Worm (Caenorhabditis elegans) whole organism, late embryonic: ENCODE data around the gene gldi-8.

Experiments used
- K02D7.2 ChIP-seq: sonication (generic microtip); optimal IDR thresholded peaks from 2 replicates; lab custom pipeline; 2017; ENCODE audit warnings: mild to moderate bottlenecking, missing genetic modification characterization, missing compliant biosample characterization
- ahr-1 ChIP-seq: sonication (generic microtip); optimal IDR thresholded peaks from 2 replicates; lab custom pipeline; 2016; ENCODE audit warnings: missing genetic modification characterization, missing compliant biosample characterization
- ceh-9 ChIP-seq: sonication (generic microtip); optimal IDR thresholded peaks from 2 replicates; lab custom pipeline; 2016; ENCODE audit warnings: mild to moderate bottlenecking, missing genetic modification characterization, inconsistent platforms, missing compliant biosample characterization
- eyg-1 ChIP-seq: sonication (generic microtip); optimal IDR thresholded peaks from 2 replicates; lab custom pipeline; 2016; ENCODE audit warnings: missing genotype, missing genetic modification characterization, missing compliant biosample characterization
- odd-2 ChIP-seq: sonication (generic microtip); optimal IDR thresholded peaks from 2 replicates; lab custom pipeline; 2017; ENCODE audit warnings: antibody characterized with exemption, mild to moderate bottlenecking, missing genetic modification characterization, missing compliant biosample characterization
- pag-3 ChIP-seq: sonication (generic microtip); optimal IDR thresholded peaks from 2 replicates; lab custom pipeline; 2016; ENCODE audit warnings: missing compliant biosample characterization, missing genetic modification characterization, borderline replicate concordance
- pha-4 ChIP-seq: fragments of 150-350 bp; optimal IDR thresholded peaks from 2 replicates; lab custom pipeline; 2018; ENCODE audit warnings: missing biosample characterization, missing genetic modification reagents, missing genetic modification characterization
- rnt-1 ChIP-seq: sonication (generic microtip); optimal IDR thresholded peaks from 2 replicates; lab custom pipeline; 2016; ENCODE audit warnings: missing genetic modification characterization, missing compliant biosample characterization
- zip-5 ChIP-seq: sonication (generic microtip); optimal IDR thresholded peaks from 2 replicates; lab custom pipeline; 2016; ENCODE audit warnings: missing genetic modification characterization, missing compliant biosample characterization

DNA sequence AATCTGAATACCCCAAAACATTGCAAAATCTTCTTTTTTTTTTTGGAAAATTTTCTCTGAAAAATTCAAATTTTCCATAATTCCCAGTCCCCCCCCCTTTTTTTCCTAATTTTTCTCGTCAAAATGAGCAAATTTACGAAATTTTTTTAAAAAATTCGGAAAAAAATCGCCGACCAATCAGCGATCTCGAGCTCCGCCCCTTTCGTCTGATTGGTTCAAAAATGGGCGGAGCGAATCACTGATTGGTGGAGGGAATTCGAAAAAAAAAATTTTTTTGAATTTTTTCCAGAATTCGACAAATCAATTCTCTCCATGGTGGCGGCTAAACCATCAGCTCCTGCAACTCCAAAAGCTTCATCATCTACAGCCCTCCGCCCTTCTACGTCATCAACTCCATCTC is 39.1 kb upstream of the gldi-8 start:
- TF ChIP-seq ahr-1 (tag; lab: Kevin White, UChicago) (no peak), ceh-9 (tag; lab: Kevin White, UChicago) (no peak), K02D7.2 (tag; lab: Kevin White, UChicago) (no peak), rnt-1 (tag; lab: Kevin White, UChicago) (no peak), pha-4 (tag; lab: Kevin White, UChicago) (no peak), zip-5 (tag; lab: Kevin White, UChicago) (no peak), eyg-1 (tag; lab: Kevin White, UChicago) (no peak), pag-3 (tag; lab: Kevin White, UChicago) (no peak), odd-2 (tag; lab: Kevin White, UChicago) (no peak)
